Fruit fly (Drosophila melanogaster) whole organism: Measurements from ENCODE around the gene CG46464.

Experiments used
- CG8478 ChIP-seq: fragments of >200 bp; optimal IDR thresholded peaks from 2 replicates; lab custom pipeline; 2018; ENCODE audit warnings: inconsistent platforms
- Dll ChIP-seq: fragments of >200 bp; optimal IDR thresholded peaks from 2 replicates; lab custom pipeline; 2017
- EcR ChIP-seq, 2 experiments: fragments of >200 bp; optimal IDR thresholded peaks; 2 replicates each; lab custom pipeline; 2017; ENCODE audit warnings: missing biosample characterization in 2 of 2, missing genetic modification characterization in 2 of 2, missing genetic modification reagents in 2 of 2
- psq ChIP-seq: fragments of >200 bp; optimal IDR thresholded peaks from 2 replicates; lab custom pipeline; 2017

- no peak for TF ChIP-seq CG8478 (lab: Kevin White, UChicago)
- TF ChIP-seq EcR (GFP tag; optimal IDR thresholded peaks at IDR 0.05; lab: Kevin White, UChicago), result no peak
- TF ChIP-seq psq, result no peak
- TF ChIP-seq Dll (lab: Kevin White, UChicago), result no peak
These were observed 4.9 kb upstream of the CG46464 start, which contains the start of gene p-cup for dm6 chrX:17448674-17449073.
